Fruit fly (Drosophila melanogaster): ENCODE measurements around the gene CG5131.
A peak's percentile ranks its signal among the peaks of the same experiment; 100 is the strongest.

CG5131 gene

DNA sequence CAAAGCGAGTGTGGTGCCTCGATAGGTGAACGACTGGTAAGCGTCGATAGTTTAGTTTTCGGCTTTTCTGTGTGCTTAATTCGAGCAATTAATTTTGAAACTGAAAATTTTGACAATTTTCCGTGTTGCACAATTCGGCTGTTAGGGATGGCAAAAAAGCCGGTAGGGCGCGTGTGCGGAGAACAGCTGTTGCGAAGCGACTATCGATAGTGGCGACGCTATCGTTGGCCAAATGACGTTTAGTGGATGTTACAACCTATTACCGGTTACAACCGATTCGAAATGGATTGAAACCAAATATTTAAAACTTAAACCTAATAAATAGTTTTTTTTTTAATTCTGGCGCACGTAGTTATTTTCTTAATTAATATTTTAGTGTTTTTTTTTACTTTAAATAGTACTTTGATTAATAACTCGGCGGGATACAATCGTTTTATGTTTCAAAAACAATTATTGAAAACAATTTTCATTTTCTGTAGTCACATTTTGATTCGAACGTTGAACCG lies 16.7 kb downstream of the CG5131 start, which contains the start of the genes mEFTs and Dhc36C (continued):
- TF ChIP-seq slp2 (GFP tag; optimal IDR thresholded peaks at IDR 0.05), result no peak
- peak; percentile 81 for TF ChIP-seq pzg (GFP tag; optimal IDR thresholded peaks at IDR 0.05)
- TF ChIP-seq hkb (optimal IDR thresholded peaks at IDR 0.05), result no peak
- peak; percentile 21; the same call in 1 of the 2 replicates for TF ChIP-seq hkb (GFP tag; IDR thresholded peaks at IDR 0.05)
- no peak for TF ChIP-seq chm (GFP tag; IDR thresholded peaks at IDR 0.05)
- TF ChIP-seq sens (GFP tag), result peak; percentile 45
- peak; percentile 75 for TF ChIP-seq sna (GFP tag; IDR thresholded peaks at IDR 0.05; ENCODE audit: partially characterized antibody)
- peak; percentile 92 for TF ChIP-seq Bgb (GFP tag; IDR thresholded peaks at IDR 0.05; ENCODE audit: partially characterized antibody)
- no peak for TF ChIP-seq CG17385 (GFP tag; optimal IDR thresholded peaks at IDR 0.05)
- TF ChIP-seq CG42726 (GFP tag; IDR thresholded peaks at IDR 0.05; ENCODE audit: partially characterized antibody), result peak; percentile 92
- no peak for TF ChIP-seq CG5180 (GFP tag; optimal IDR thresholded peaks at IDR 0.05)
- no peak for TF ChIP-seq trh (GFP tag; optimal IDR thresholded peaks at IDR 0.05)
- TF ChIP-seq Doc3 (GFP tag; IDR thresholded peaks at IDR 0.05; ENCODE audit: partially characterized antibody), result peak; percentile 76
- TF ChIP-seq CG7556 (GFP tag; optimal IDR thresholded peaks at IDR 0.05), result no peak
- TF ChIP-seq trem (tag; optimal IDR thresholded peaks at IDR 0.05), result peak; percentile 51
- no peak for TF ChIP-seq TFAM (GFP tag; optimal IDR thresholded peaks at IDR 0.05)
- TF ChIP-seq odd (GFP tag; optimal IDR thresholded peaks at IDR 0.05), result no peak
- TF ChIP-seq Dref (GFP tag; IDR thresholded peaks at IDR 0.05), result peak; percentile 83
- TF ChIP-seq ewg (GFP tag; optimal IDR thresholded peaks at IDR 0.05), result peak; percentile 96
- peak; percentile 62 for TF ChIP-seq CTCF (GFP tag; optimal IDR thresholded peaks at IDR 0.05)
- TF ChIP-seq H15 (GFP tag; IDR thresholded peaks at IDR 0.05), result no peak
- no peak for TF ChIP-seq CG8290 (GFP tag; optimal IDR thresholded peaks at IDR 0.05)
- TF ChIP-seq CG8290 (tag; optimal IDR thresholded peaks at IDR 0.05), result peak in 1 of 2 experiments; percentile 40
- TF ChIP-seq CG6791 (GFP tag; IDR thresholded peaks at IDR 0.05; ENCODE audit: partially characterized antibody), result peak; percentile 90
- no peak for TF ChIP-seq usp (GFP tag; optimal IDR thresholded peaks at IDR 0.05)
- no peak for TF ChIP-seq Aef1 (GFP tag; IDR thresholded peaks at IDR 0.05)
- TF ChIP-seq HLH4C (GFP tag; IDR thresholded peaks at IDR 0.05; ENCODE audit: partially characterized antibody), result peak; percentile 70
- TF ChIP-seq CG32767 (GFP tag; IDR thresholded peaks at IDR 0.05), result no peak
- TF ChIP-seq Oli (tag; optimal IDR thresholded peaks at IDR 0.05), result no peak
- TF ChIP-seq peb (GFP tag; IDR thresholded peaks at IDR 0.05), result no peak
- TF ChIP-seq zf30C (GFP tag; optimal IDR thresholded peaks at IDR 0.05), result no peak
- TF ChIP-seq pita (GFP tag; optimal IDR thresholded peaks at IDR 0.05), result peak; percentile 75
- peak; percentile 88 for TF ChIP-seq Scr (GFP tag; IDR thresholded peaks at IDR 0.05; ENCODE audit: partially characterized antibody)
- TF ChIP-seq CG15601 (tag; optimal IDR thresholded peaks at IDR 0.05), result peak; percentile 8
- peak; percentile 25 for TF ChIP-seq nerfin-1 (tag; optimal IDR thresholded peaks at IDR 0.05)
- peak; percentile 86 for TF ChIP-seq E2f2 (GFP tag; IDR thresholded peaks at IDR 0.05)
- no peak for TF ChIP-seq CG6254 (GFP tag; optimal IDR thresholded peaks at IDR 0.05)
- TF ChIP-seq inv (GFP tag; IDR thresholded peaks at IDR 0.05; ENCODE audit: partially characterized antibody), result peak; percentile 81
- no peak for TF ChIP-seq psq (GFP tag; optimal IDR thresholded peaks at IDR 0.05)
- TF ChIP-seq CG17359 (tag; optimal IDR thresholded peaks at IDR 0.05), result no peak
- TF ChIP-seq Hey (tag; optimal IDR thresholded peaks at IDR 0.05), result no peak
- no peak for TF ChIP-seq gro (GFP tag; optimal IDR thresholded peaks at IDR 0.05)
- no peak for TF ChIP-seq CG7987 (GFP tag; optimal IDR thresholded peaks at IDR 0.05)
- peak; percentile 91 for TF ChIP-seq MBD-R2 (GFP tag; IDR thresholded peaks at IDR 0.05)
- peak; percentile 36 for TF ChIP-seq CG9797 (GFP tag; optimal IDR thresholded peaks at IDR 0.05)
- peak; percentile 75 for TF ChIP-seq CG7963 (GFP tag; IDR thresholded peaks at IDR 0.05; ENCODE audit: partially characterized antibody)
- no peak for TF ChIP-seq Hmx (GFP tag; optimal IDR thresholded peaks at IDR 0.05)
- TF ChIP-seq tll (GFP tag; optimal IDR thresholded peaks at IDR 0.05), result no peak
- peak; percentile 79 for TF ChIP-seq CG17186 (GFP tag; optimal IDR thresholded peaks at IDR 0.05)
- TF ChIP-seq CG10267 (tag; optimal IDR thresholded peaks at IDR 0.05), result peak; percentile 87
- TF ChIP-seq dm (GFP tag; optimal IDR thresholded peaks at IDR 0.05), result peak; percentile 70
